Worm (Caenorhabditis elegans) whole organism, late embryonic: Measurements from ENCODE around the gene srp-1.

Experiments
- K09A11.1 ChIP-seq: sonication (generic microtip); optimal IDR thresholded peaks from 2 replicates; lab custom pipeline; 2017; ENCODE audit warnings: antibody characterized with exemption, mild to moderate bottlenecking, missing genetic modification characterization, missing compliant biosample characterization; ENCODE audit not compliant: insufficient read depth
- ceh-19 ChIP-seq: fragments of 200-800 bp; sonication (Bioruptor generic); optimal IDR thresholded peaks from 2 replicates; lab custom pipeline; 2018; ENCODE audit warnings: mild to moderate bottlenecking, missing genetic modification characterization, missing compliant biosample characterization
- ceh-31 ChIP-seq: sonication (generic microtip); optimal IDR thresholded peaks from 2 replicates; lab custom pipeline; 2016; ENCODE audit warnings: missing genetic modification characterization, missing compliant biosample characterization
- ceh-34 ChIP-seq: sonication (generic microtip); optimal IDR thresholded peaks from 2 replicates; lab custom pipeline; 2016; ENCODE audit warnings: mild to moderate bottlenecking, missing genetic modification characterization, missing compliant biosample characterization
- elt-4 ChIP-seq: sonication (generic microtip); optimal IDR thresholded peaks from 2 replicates; lab custom pipeline; 2016; ENCODE audit warnings: missing genetic modification characterization, missing compliant biosample characterization
- fax-1 ChIP-seq: sonication (generic microtip); optimal IDR thresholded peaks from 2 replicates; lab custom pipeline; 2016; ENCODE audit warnings: missing genotype, missing genetic modification characterization, missing compliant biosample characterization
- fkh-6 ChIP-seq: sonication (generic microtip); optimal IDR thresholded peaks from 2 replicates; lab custom pipeline; 2016; ENCODE audit warnings: missing genetic modification characterization, missing compliant biosample characterization
- hlh-30 ChIP-seq: sonication (generic microtip); optimal IDR thresholded peaks from 2 replicates; lab custom pipeline; 2017; ENCODE audit warnings: antibody characterized with exemption, missing genetic modification characterization, missing compliant biosample characterization; ENCODE audit not compliant: insufficient read depth
- hlh-6 ChIP-seq: sonication (generic microtip); optimal IDR thresholded peaks from 2 replicates; lab custom pipeline; 2016; ENCODE audit warnings: missing genotype, missing genetic modification characterization, missing compliant biosample characterization
- pha-2 ChIP-seq: sonication (generic microtip); optimal IDR thresholded peaks from 2 replicates; lab custom pipeline; 2017; ENCODE audit warnings: mild to moderate bottlenecking, missing genetic modification characterization, missing compliant biosample characterization
- pha-4 ChIP-seq: fragments of 150-350 bp; optimal IDR thresholded peaks from 2 replicates; lab custom pipeline; 2018; ENCODE audit warnings: missing biosample characterization, missing genetic modification reagents, missing genetic modification characterization
- pros-1 ChIP-seq: fragments of 150-350 bp; optimal IDR thresholded peaks from 2 replicates; lab custom pipeline; 2014; ENCODE audit warnings: missing biosample characterization, missing genetic modification reagents, missing genetic modification characterization
- ref-2 ChIP-seq: sonication (generic microtip); optimal IDR thresholded peaks from 2 replicates; lab custom pipeline; 2016; ENCODE audit warnings: missing genetic modification characterization, missing compliant biosample characterization

DNA sequence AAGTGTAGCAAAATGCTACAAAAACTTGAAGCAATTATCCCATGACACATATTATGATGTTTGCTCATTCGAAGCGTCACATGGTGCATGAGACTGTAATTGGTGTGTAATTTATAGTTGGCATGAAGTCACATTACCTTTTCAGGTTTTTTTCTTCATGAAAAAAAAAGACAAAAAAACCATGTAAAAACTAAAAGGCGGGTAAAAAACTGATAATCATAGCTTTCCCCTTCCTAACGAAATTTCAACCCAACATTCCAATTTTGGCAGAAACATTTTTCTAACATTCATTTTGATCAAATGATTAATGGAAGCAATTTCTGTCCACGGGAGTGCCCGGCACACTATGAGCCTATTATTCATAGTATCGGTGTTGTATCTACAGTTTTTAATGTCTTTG, 5.0 kb upstream of the srp-1 start, which contains the start of gene sri-4:
- TF ChIP-seq fax-1 (no peak), ceh-19 (GFP tag; lab: Kevin White, UChicago) (no peak), ceh-31 (tag; lab: Kevin White, UChicago) (no peak), ref-2 (no peak), elt-4 (tag; lab: Kevin White, UChicago) (no peak), hlh-30 (tag; lab: Kevin White, UChicago) (no peak), fkh-6 (tag; lab: Kevin White, UChicago) (no peak), K09A11.1 (tag; lab: Kevin White, UChicago) (no peak), pha-2 (tag; lab: Kevin White, UChicago) (no peak), pha-4 (tag; lab: Kevin White, UChicago) (no peak), hlh-6 (tag; lab: Kevin White, UChicago) (no peak), pros-1 (tag; lab: Kevin White, UChicago) (no peak), ceh-34 (tag; lab: Kevin White, UChicago) (no peak)
